Worm (Caenorhabditis elegans) whole organism, L4 larva: ENCODE results near the gene ubh-3.

Source experiments
- F37D6.2 ChIP-seq: sonication (generic microtip); optimal IDR thresholded peaks from 2 replicates; lab custom pipeline; 2016; ENCODE audit warnings: mild to moderate bottlenecking, missing genetic modification characterization, missing compliant biosample characterization
- Y105C5A.15 ChIP-seq: fragments of 200-800 bp; sonication (Bioruptor generic); IDR thresholded peaks from 2 replicates; pipeline ENCODE4 v1.3.6; 2022; ENCODE audit warnings: missing genetic modification characterization, missing compliant biosample characterization
- Y48G9A.11 ChIP-seq: fragments of 200-800 bp; sonication (Bioruptor generic); IDR thresholded peaks from 2 replicates; pipeline ENCODE4 v1.3.6; 2022; ENCODE audit warnings: missing genetic modification reagents, missing genetic modification characterization, missing compliant biosample characterization
- ZK337.2 ChIP-seq: fragments of 200-800 bp; sonication (Bioruptor generic); IDR thresholded peaks from 2 replicates; pipeline ENCODE4 v1.3.6; 2022; ENCODE audit warnings: missing genetic modification reagents, missing genetic modification characterization, missing compliant biosample characterization
- aha-1 ChIP-seq: fragments of 150-350 bp; peaks from one replicate; lab custom pipeline; 2014; ENCODE audit warnings: missing biosample characterization, missing genetic modification characterization
- ceh-20 ChIP-seq: fragments of 200-800 bp; sonication (Bioruptor generic); IDR thresholded peaks from 2 replicates; pipeline ENCODE4 v1.3.6; 2022; ENCODE audit warnings: missing genetic modification reagents, missing genetic modification characterization, missing compliant biosample characterization
- ceh-44 ChIP-seq: fragments of 200-800 bp; sonication (Bioruptor generic); IDR thresholded peaks from 2 replicates; pipeline ENCODE4 v1.3.6; 2022; ENCODE audit warnings: missing genetic modification reagents, missing genetic modification characterization, missing compliant biosample characterization
- ctbp-1 ChIP-seq: fragments of 200-800 bp; sonication (Bioruptor generic); IDR thresholded peaks from 2 replicates; pipeline ENCODE4 v1.3.6; 2022; ENCODE audit warnings: missing genetic modification reagents, missing genetic modification characterization, missing compliant biosample characterization
- daf-16 ChIP-seq, 3 experiments: sonication (generic microtip); optimal IDR thresholded peaks; 2 replicates each; lab custom pipeline; 2016 to 2017; ENCODE audit warnings: missing genetic modification characterization in 3 of 3, missing genetic modification reagents in 3 of 3, mild to moderate bottlenecking in 2 of 3, missing compliant biosample characterization in 2 of 3, missing biosample characterization in 1 of 3, moderate library complexity in 1 of 3
- daf-19 ChIP-seq: fragments of 200-800 bp; sonication (Bioruptor generic); conservative IDR thresholded peaks from 2 replicates; pipeline ENCODE4 v1.3.6; 2022; ENCODE audit warnings: missing genetic modification characterization, missing compliant biosample characterization
- dmd-6 ChIP-seq: fragments of 200-800 bp; sonication (Bioruptor generic); IDR thresholded peaks from 2 replicates; pipeline ENCODE4 v1.3.6; 2022; ENCODE audit warnings: missing genetic modification reagents, missing genetic modification characterization, missing compliant biosample characterization
- dmd-9 ChIP-seq: fragments of 200-800 bp; sonication (Bioruptor generic); IDR thresholded peaks from 2 replicates; pipeline ENCODE4 v1.3.6; 2022; ENCODE audit warnings: missing genetic modification reagents, missing genetic modification characterization, missing compliant biosample characterization
- dpl-1 ChIP-seq: fragments of 150-350 bp; optimal IDR thresholded peaks from 2 replicates; lab custom pipeline; 2014; ENCODE audit warnings: missing biosample characterization, missing genetic modification reagents, missing genetic modification characterization
- dve-1 ChIP-seq: sonication (generic microtip); optimal IDR thresholded peaks from 2 replicates; lab custom pipeline; 2017; ENCODE audit warnings: antibody characterized with exemption, mild to moderate bottlenecking, missing genetic modification characterization, missing compliant biosample characterization; ENCODE audit not compliant: insufficient read depth
- egl-43 ChIP-seq: fragments of 200-800 bp; sonication (Bioruptor generic); IDR thresholded peaks from 2 replicates; pipeline ENCODE4 v1.3.6; 2022; ENCODE audit warnings: missing genetic modification reagents, missing genetic modification characterization, missing compliant biosample characterization
- fkh-10 ChIP-seq: fragments of 150-350 bp; optimal IDR thresholded peaks from 2 replicates; lab custom pipeline; 2014; ENCODE audit warnings: missing biosample characterization, missing genetic modification reagents, missing genetic modification characterization
- gei-8 ChIP-seq: fragments of 200-800 bp; sonication (Bioruptor generic); optimal IDR thresholded peaks from 2 replicates; lab custom pipeline; 2018; ENCODE audit warnings: mild to moderate bottlenecking, missing genetic modification characterization, missing compliant biosample characterization
- hlh-11 ChIP-seq: fragments of 200-800 bp; sonication (Bioruptor generic); optimal IDR thresholded peaks from 2 replicates; lab custom pipeline; 2018; ENCODE audit warnings: mild to moderate bottlenecking, missing genetic modification characterization, missing compliant biosample characterization
- lim-7 ChIP-seq: fragments of 200-800 bp; sonication (Bioruptor generic); IDR thresholded peaks from 2 replicates; pipeline ENCODE4 v1.3.6; 2022; ENCODE audit warnings: missing genetic modification characterization, missing compliant biosample characterization
- lin-1 ChIP-seq: fragments of 200-800 bp; sonication (Bioruptor generic); IDR thresholded peaks from 2 replicates; pipeline ENCODE4 v1.3.6; 2022; ENCODE audit warnings: missing genetic modification reagents, missing genetic modification characterization, missing compliant biosample characterization
- lin-29 ChIP-seq: fragments of 200-800 bp; sonication (Bioruptor generic); IDR thresholded peaks from 2 replicates; pipeline ENCODE4 v1.3.6; 2022; ENCODE audit warnings: missing genetic modification reagents, missing genetic modification characterization, missing compliant biosample characterization
- lin-39 ChIP-seq: fragments of 150-350 bp; optimal IDR thresholded peaks from 2 replicates; lab custom pipeline; 2014; ENCODE audit warnings: missing biosample characterization, missing genetic modification reagents, missing genetic modification characterization
- madf-5 ChIP-seq, 2 experiments: fragments of 200-800 bp; sonication (Bioruptor generic); IDR thresholded peaks; 2 replicates each; pipeline ENCODE4 v1.3.6; 2022; ENCODE audit warnings: missing compliant biosample characterization in 2 of 2, missing genetic modification characterization in 2 of 2
- madf-9 ChIP-seq: fragments of 200-800 bp; sonication (Bioruptor generic); conservative IDR thresholded peaks from 2 replicates; pipeline ENCODE4 v1.3.6; 2022; ENCODE audit warnings: missing genetic modification reagents, missing genetic modification characterization, missing compliant biosample characterization
- mdt-29 ChIP-seq: fragments of 200-800 bp; sonication (Bioruptor generic); IDR thresholded peaks from 2 replicates; pipeline ENCODE4 v1.3.6; 2022; ENCODE audit warnings: missing genetic modification reagents, missing genetic modification characterization, missing compliant biosample characterization
- mep-1 ChIP-seq: fragments of 150-350 bp; sonication (generic microtip); optimal IDR thresholded peaks from 3 replicates; lab custom pipeline; 2014; ENCODE audit warnings: missing biosample characterization, missing genetic modification characterization
- mes-2 ChIP-seq: sonication (generic microtip); optimal IDR thresholded peaks from 2 replicates; lab custom pipeline; 2016; ENCODE audit warnings: missing genotype, mild to moderate bottlenecking, missing genetic modification characterization, missing compliant biosample characterization; ENCODE audit not compliant: poor library complexity, severe bottlenecking
- mxl-2 ChIP-seq: fragments of 200-800 bp; sonication (Bioruptor generic); conservative IDR thresholded peaks from 2 replicates; pipeline ENCODE4 v1.3.6; 2022; ENCODE audit warnings: missing genetic modification reagents, missing genetic modification characterization, missing compliant biosample characterization
- mxl-3 ChIP-seq: fragments of 200-800 bp; sonication (Bioruptor generic); optimal IDR thresholded peaks from 2 replicates; lab custom pipeline; 2018; ENCODE audit warnings: mild to moderate bottlenecking, missing genetic modification characterization, missing compliant biosample characterization
- nhr-102 ChIP-seq: sonication (generic microtip); optimal IDR thresholded peaks from 2 replicates; lab custom pipeline; 2016; ENCODE audit warnings: mild to moderate bottlenecking, missing genetic modification characterization, moderate library complexity, missing compliant biosample characterization
- nhr-28 ChIP-seq: fragments of 150-350 bp; optimal IDR thresholded peaks from 2 replicates; lab custom pipeline; 2014; ENCODE audit warnings: missing biosample characterization, missing genetic modification characterization
- nhr-41 ChIP-seq: fragments of 200-800 bp; sonication (Bioruptor generic); IDR thresholded peaks from 2 replicates; pipeline ENCODE4 v1.3.6; 2022; ENCODE audit warnings: missing genetic modification reagents, missing genetic modification characterization, missing compliant biosample characterization
- nhr-76 ChIP-seq: fragments of 150-350 bp; optimal IDR thresholded peaks from 2 replicates; lab custom pipeline; 2014; ENCODE audit warnings: missing biosample characterization, missing genetic modification characterization
- nhr-77 ChIP-seq: fragments of 150-350 bp; optimal IDR thresholded peaks from 2 replicates; lab custom pipeline; 2014; ENCODE audit warnings: missing biosample characterization, missing genetic modification characterization
- pqm-1 ChIP-seq: sonication (generic microtip); optimal IDR thresholded peaks from 2 replicates; lab custom pipeline; 2017; ENCODE audit warnings: missing biosample characterization, missing genetic modification characterization
- rbr-2 ChIP-seq: sonication (generic microtip); optimal IDR thresholded peaks from 2 replicates; lab custom pipeline; 2016; ENCODE audit warnings: missing genotype, missing genetic modification characterization, missing compliant biosample characterization
- skn-1 ChIP-seq: fragments of 150-350 bp; optimal IDR thresholded peaks from 2 replicates; lab custom pipeline; 2014; ENCODE audit warnings: missing biosample characterization, missing genetic modification characterization
- snpc-4 ChIP-seq: fragments of 150-350 bp; optimal IDR thresholded peaks from 2 replicates; lab custom pipeline; 2014; ENCODE audit warnings: missing biosample characterization, missing genetic modification characterization
- spr-1 ChIP-seq: sonication (generic microtip); optimal IDR thresholded peaks from 2 replicates; lab custom pipeline; 2016; ENCODE audit warnings: mild to moderate bottlenecking, missing genetic modification characterization, missing compliant biosample characterization
- tra-1 ChIP-seq: fragments of 200-800 bp; sonication (Bioruptor generic); IDR thresholded peaks from 2 replicates; pipeline ENCODE4 v1.3.6; 2022; ENCODE audit warnings: missing genetic modification reagents, missing genetic modification characterization, missing compliant biosample characterization
- unc-39 ChIP-seq: sonication (generic microtip); optimal IDR thresholded peaks from 2 replicates; lab custom pipeline; 2017; ENCODE audit warnings: missing biosample characterization, missing genetic modification characterization
- zag-1 ChIP-seq: fragments of 150-350 bp; optimal IDR thresholded peaks from 2 replicates; lab custom pipeline; 2014; ENCODE audit warnings: missing biosample characterization, missing genetic modification characterization
- zfp-3 ChIP-seq: fragments of 200-800 bp; sonication (Bioruptor generic); conservative IDR thresholded peaks from 2 replicates; pipeline ENCODE4 v1.3.6; 2022; ENCODE audit warnings: missing genetic modification reagents, missing genetic modification characterization, missing compliant biosample characterization
- zip-2 ChIP-seq: fragments of 150-350 bp; optimal IDR thresholded peaks from 2 replicates; lab custom pipeline; 2014; ENCODE audit warnings: missing biosample characterization, missing genetic modification characterization
- ztf-7 ChIP-seq: fragments of 150-350 bp; optimal IDR thresholded peaks from 2 replicates; lab custom pipeline; 2014; ENCODE audit warnings: missing biosample characterization, missing genetic modification characterization

The ubh-3 gene

DNA sequence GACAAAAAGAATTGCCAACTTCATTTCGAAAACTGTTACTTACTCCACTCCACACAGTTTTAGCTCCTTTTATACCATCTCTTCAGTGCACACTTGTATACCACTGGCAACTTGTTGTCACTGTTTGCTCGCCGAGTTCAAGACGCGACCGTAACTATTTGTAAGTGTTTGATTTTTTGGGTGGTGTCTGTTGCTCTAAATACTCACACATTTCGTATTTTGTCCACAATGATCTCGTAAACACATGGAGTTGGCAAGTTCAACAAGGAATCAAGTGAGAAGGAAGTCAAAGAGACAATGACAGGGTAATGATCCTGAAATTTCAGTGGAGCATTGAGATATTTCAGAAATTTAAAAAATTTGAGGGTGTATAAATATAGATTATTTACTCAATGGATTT, 24.4 kb upstream of the ubh-3 start, which contains the start of gene hpo-26:
Gene hpo-26, minus strand, starts transcription at position 31 of the 400 bp plus-strand sequence.
- peak; percentile 5 for TF ChIP-seq mes-2 (tag; lab: Kevin White, UChicago)
- TF ChIP-seq zip-2 (tag; lab: Kevin White, UChicago): no peak
- TF ChIP-seq ceh-20 (GFP tag; lab: Robert Waterston, UW): no peak
- no peak for TF ChIP-seq ctbp-1 (GFP tag; lab: Robert Waterston, UW)
- 0 out of 2 replicates have a peak, but pooled peaks have one; percentile 4 for TF ChIP-seq egl-43 (GFP tag; lab: Robert Waterston, UW)
- TF ChIP-seq daf-16 (GFP tag; optimal IDR thresholded peaks at IDR 0.05; lab: Kevin White, UChicago): no peak
- peak; percentile 75 for TF ChIP-seq daf-16 (tag; optimal IDR thresholded peaks at IDR 0.05; lab: Kevin White, UChicago)

DNA sequence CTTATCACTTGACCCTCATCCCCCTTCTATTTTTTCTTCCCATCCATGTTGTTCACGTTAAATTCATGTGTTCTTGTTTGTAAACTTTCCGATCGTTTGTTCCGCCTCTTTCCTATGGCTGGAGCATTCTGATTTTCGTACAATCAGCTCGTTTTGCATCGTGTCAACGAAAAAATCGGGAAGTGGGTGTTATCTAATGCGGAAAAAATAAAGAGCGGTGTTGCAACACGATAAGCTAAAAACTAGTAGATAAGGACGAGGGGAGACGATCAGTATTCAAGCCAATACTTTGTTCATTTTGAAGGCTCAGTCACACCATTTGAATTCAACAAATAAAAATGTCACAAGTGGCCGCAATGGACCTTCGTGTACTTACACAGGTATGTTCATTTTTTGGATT, 16.2 kb upstream of the ubh-3 start, which contains the start of gene acs-1:
Gene acs-1, plus strand, starts transcription at position 233 of the 400 bp plus-strand sequence.
- TF ChIP-seq hlh-11 (tag; lab: Kevin White, UChicago) (peak; percentile 86), zfp-3 (no peak), nhr-77 (tag; lab: Kevin White, UChicago) (peak; percentile 6), nhr-28 (tag; lab: Kevin White, UChicago) (peak; percentile 71), nhr-102 (no peak), mxl-3 (GFP tag; lab: Kevin White, UChicago) (peak; percentile 52), pqm-1 (tag; lab: Kevin White, UChicago) (peak; percentile 80), daf-16 (GFP tag; optimal IDR thresholded peaks at IDR 0.05; lab: Kevin White, UChicago) (no peak), daf-16 (tag; optimal IDR thresholded peaks at IDR 0.05; lab: Kevin White, UChicago) (peak; percentile 69), lin-1 (0 out of 2 replicates have a peak, but pooled peaks have one; percentile 28), tra-1 (GFP tag; lab: Robert Waterston, UW) (peak; percentile 54; the same call in 1 of the 2 replicates), dmd-6 (GFP tag; lab: Robert Waterston, UW) (peak; percentile 89), gei-8 (GFP tag; lab: Kevin White, UChicago) (no peak), Y48G9A.11 (GFP tag; lab: Robert Waterston, UW) (no peak), dve-1 (peak; percentile 63), lim-7 (no peak)

DNA sequence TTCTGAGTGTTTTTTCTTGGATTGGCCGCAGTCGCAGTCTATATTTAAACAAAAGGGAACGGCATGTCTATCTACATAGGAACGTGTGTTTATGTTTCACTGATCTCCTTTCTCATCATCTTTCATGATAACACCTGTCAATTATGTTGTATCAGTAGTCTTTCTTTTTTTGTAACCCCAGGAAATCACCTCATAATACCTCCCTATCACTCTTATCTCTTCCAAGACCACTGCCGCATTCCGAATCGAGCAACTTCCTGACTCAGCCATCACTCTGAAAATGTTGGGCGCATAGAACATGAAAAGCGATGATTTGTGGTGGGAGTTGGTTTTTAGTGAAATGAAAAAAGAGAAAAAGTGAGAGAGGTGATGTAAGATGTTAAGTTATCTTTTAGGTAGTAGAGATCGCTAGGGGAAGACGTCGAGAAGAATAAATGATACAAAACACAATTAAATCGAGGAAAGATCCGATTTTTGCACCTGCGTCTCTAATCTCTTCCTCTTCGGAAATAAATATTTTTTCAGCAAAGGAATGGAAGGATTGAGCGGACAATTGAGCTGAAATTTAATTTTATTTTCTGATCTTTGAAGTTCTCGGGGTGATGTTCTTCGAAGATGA, 14.4 kb upstream of the ubh-3 start:
- TF ChIP-seq spr-1 (tag; lab: Kevin White, UChicago) (no peak), lin-39 (tag; lab: Kevin White, UChicago) (no peak), lin-29 (no peak), mdt-29 (GFP tag; lab: Robert Waterston, UW) (no peak), skn-1 (tag; lab: Kevin White, UChicago) (no peak), aha-1 (no peak), dpl-1 (GFP tag; lab: Kevin White, UChicago) (no peak), ZK337.2 (no peak), snpc-4 (tag; lab: Kevin White, UChicago) (no peak), nhr-102 (no peak), fkh-10 (no peak), pqm-1 (tag; lab: Kevin White, UChicago) (peak; percentile 46), unc-39 (tag; lab: Kevin White, UChicago) (no peak), nhr-28 (tag; lab: Kevin White, UChicago) (peak; percentile 56), rbr-2 (no peak), mxl-2 (no peak), zfp-3 (no peak), ztf-7 (tag; lab: Kevin White, UChicago) (no peak), hlh-11 (tag; lab: Kevin White, UChicago) (peak; percentile 88), nhr-76 (tag; lab: Kevin White, UChicago) (no peak), lin-1 (peak; percentile 56; the same call in 1 of the 2 replicates), dve-1 (peak; percentile 62), daf-16 (GFP tag; optimal IDR thresholded peaks at IDR 0.05; lab: Kevin White, UChicago) (no peak), daf-16 (tag; optimal IDR thresholded peaks at IDR 0.05; lab: Kevin White, UChicago) (peak; percentile 65), madf-5 (GFP tag; IDR thresholded peaks at IDR 0.05; lab: Robert Waterston, UW) (no peak), madf-9 (GFP tag; lab: Robert Waterston, UW) (no peak), zag-1 (tag; lab: Kevin White, UChicago) (no peak), F37D6.2 (tag; lab: Kevin White, UChicago) (no peak), ceh-44 (GFP tag; lab: Robert Waterston, UW) (no peak), Y105C5A.15 (no peak), mep-1 (tag; lab: Kevin White, UChicago) (no peak), dmd-9 (GFP tag; lab: Robert Waterston, UW) (no peak), nhr-41 (GFP tag; lab: Robert Waterston, UW) (peak; percentile 41; the same call in 1 of the 2 replicates), daf-19 (no peak)
